Fruit fly (Drosophila melanogaster) whole organism, prepupa: ENCODE results near the gene Cyp313a1.
A peak's percentile ranks its signal among the peaks of the same experiment; 100 is the strongest.

ENCODE experiments used
- Blimp-1 ChIP-seq: fragments of 200-800 bp; sonication (Bioruptor generic); optimal IDR thresholded peaks from 3 replicates; lab custom pipeline; 2017; ENCODE audit warnings: missing biosample characterization, missing genetic modification characterization, mild to moderate bottlenecking, moderate library complexity, missing genetic modification reagents
- CG10631 ChIP-seq: fragments of 200-800 bp; sonication (Bioruptor generic); optimal IDR thresholded peaks from 2 replicates; lab custom pipeline; 2016; ENCODE audit warnings: missing biosample characterization, missing genetic modification characterization
- CG10669 ChIP-seq: fragments of 200-800 bp; sonication (Bioruptor generic); optimal IDR thresholded peaks from 3 replicates; lab custom pipeline; 2018; ENCODE audit warnings: missing biosample characterization, mild to moderate bottlenecking, missing genetic modification characterization, moderate library complexity
- CG11294 ChIP-seq: fragments of 200-800 bp; sonication (Bioruptor generic); IDR thresholded peaks from 2 replicates; pipeline ENCODE4 v1.3.6; 2022; ENCODE audit warnings: missing biosample characterization, missing genetic modification characterization
- CG11762 ChIP-seq: fragments of 200-800 bp; sonication (Bioruptor generic); optimal IDR thresholded peaks from 3 replicates; lab custom pipeline; 2016; ENCODE audit warnings: missing biosample characterization, missing genetic modification characterization; ENCODE audit not compliant: insufficient read depth
- CG11902 ChIP-seq: fragments of 200-800 bp; sonication (Bioruptor generic); optimal IDR thresholded peaks from 3 replicates; lab custom pipeline; 2016; ENCODE audit warnings: missing biosample characterization, missing genetic modification characterization
- CG15336 ChIP-seq: fragments of 200-800 bp; sonication (Bioruptor generic); IDR thresholded peaks from 2 replicates; pipeline ENCODE4 v1.3.6; 2022; ENCODE audit warnings: missing biosample characterization, missing genetic modification characterization
- CG3032 ChIP-seq: fragments of 200-800 bp; optimal IDR thresholded peaks from 2 replicates; lab custom pipeline; 2019; ENCODE audit warnings: missing biosample characterization, mild to moderate bottlenecking, missing genetic modification characterization, moderate library complexity
- CG32006 ChIP-seq: fragments of 200-800 bp; sonication (Bioruptor generic); optimal IDR thresholded peaks from 3 replicates; lab custom pipeline; 2017; ENCODE audit warnings: missing biosample characterization, mild to moderate bottlenecking, missing genetic modification characterization
- CG34406 ChIP-seq: fragments of 200-800 bp; sonication (Bioruptor generic); optimal IDR thresholded peaks from 3 replicates; lab custom pipeline; 2016; ENCODE audit warnings: missing biosample characterization, missing genetic modification characterization
- CG3919 ChIP-seq: fragments of 200-800 bp; sonication (Bioruptor generic); optimal IDR thresholded peaks from 3 replicates; lab custom pipeline; 2016; ENCODE audit warnings: missing biosample characterization, missing genetic modification characterization
- CG4318 ChIP-seq: fragments of 200-800 bp; sonication (Bioruptor generic); optimal IDR thresholded peaks from 3 replicates; lab custom pipeline; 2017; ENCODE audit warnings: missing biosample characterization, mild to moderate bottlenecking, missing genetic modification characterization
- CG6163 ChIP-seq: fragments of 200-800 bp; sonication (Bioruptor generic); IDR thresholded peaks from 3 replicates; pipeline ENCODE4 v1.3.6; 2022; ENCODE audit warnings: missing biosample characterization, missing genetic modification characterization
- CG6276 ChIP-seq: fragments of 200-800 bp; sonication (Bioruptor generic); optimal IDR thresholded peaks from 2 replicates; lab custom pipeline; 2017; ENCODE audit warnings: missing biosample characterization, mild to moderate bottlenecking, missing genetic modification characterization
- CG6808 ChIP-seq: fragments of 200-800 bp; sonication (Bioruptor generic); optimal IDR thresholded peaks from 3 replicates; lab custom pipeline; 2017; ENCODE audit warnings: missing biosample characterization, missing genetic modification characterization, mild to moderate bottlenecking, moderate library complexity, missing genetic modification reagents
- CG6854 ChIP-seq: fragments of 200-800 bp; sonication (Bioruptor generic); optimal IDR thresholded peaks from 2 replicates; lab custom pipeline; 2017; ENCODE audit warnings: missing biosample characterization, mild to moderate bottlenecking, missing genetic modification characterization
- CG8319 ChIP-seq: fragments of 200-800 bp; sonication (Bioruptor generic); optimal IDR thresholded peaks from 3 replicates; lab custom pipeline; 2016; ENCODE audit warnings: missing biosample characterization, missing genetic modification characterization
- CG9139 ChIP-seq: fragments of 200-800 bp; sonication (Bioruptor generic); optimal IDR thresholded peaks from 3 replicates; lab custom pipeline; 2017; ENCODE audit warnings: missing biosample characterization, mild to moderate bottlenecking, missing genetic modification characterization
- Eip75B ChIP-seq: fragments of 200-800 bp; sonication (Bioruptor generic); optimal IDR thresholded peaks from 3 replicates; lab custom pipeline; 2016; ENCODE audit warnings: missing biosample characterization, missing genetic modification characterization
- Eip78C ChIP-seq: fragments of 200-800 bp; sonication (Bioruptor generic); peaks from one replicate; lab custom pipeline; 2016; ENCODE audit warnings: missing biosample characterization, missing genetic modification characterization
- Eip93F ChIP-seq: fragments of 200-800 bp; sonication (Bioruptor generic); optimal IDR thresholded peaks from 2 replicates; lab custom pipeline; 2016; ENCODE audit warnings: missing biosample characterization, mild to moderate bottlenecking, missing genetic modification characterization
- Ets21C ChIP-seq: fragments of 200-800 bp; sonication (Bioruptor generic); optimal IDR thresholded peaks from 3 replicates; lab custom pipeline; 2016; ENCODE audit warnings: missing biosample characterization, missing genetic modification characterization
- Ets96B ChIP-seq: fragments of 200-800 bp; optimal IDR thresholded peaks from 2 replicates; lab custom pipeline; 2019; ENCODE audit warnings: missing biosample characterization, mild to moderate bottlenecking, missing genetic modification characterization, moderate library complexity
- Gug ChIP-seq: fragments of 200-800 bp; sonication (Bioruptor generic); IDR thresholded peaks from 2 replicates; pipeline ENCODE4 v1.3.6; 2022; ENCODE audit warnings: missing biosample characterization, missing genetic modification characterization
- Hr38 ChIP-seq: sonication (Bioruptor generic); optimal IDR thresholded peaks from 2 replicates; lab custom pipeline; 2016; ENCODE audit warnings: missing biosample characterization, missing genetic modification characterization
- Hr39 ChIP-seq: fragments of 200-800 bp; sonication (Bioruptor generic); optimal IDR thresholded peaks from 2 replicates; lab custom pipeline; 2016; ENCODE audit warnings: missing biosample characterization, missing genetic modification characterization
- Lpt ChIP-seq: fragments of 200-800 bp; sonication (Bioruptor generic); optimal IDR thresholded peaks from 3 replicates; lab custom pipeline; 2016; ENCODE audit warnings: missing biosample characterization, missing genetic modification characterization
- Met ChIP-seq: fragments of 200-800 bp; sonication (Bioruptor generic); optimal IDR thresholded peaks from 3 replicates; lab custom pipeline; 2016; ENCODE audit warnings: missing biosample characterization, missing genetic modification characterization
- OdsH ChIP-seq: fragments of 200-800 bp; sonication (Bioruptor generic); optimal IDR thresholded peaks from 3 replicates; lab custom pipeline; 2016; ENCODE audit warnings: missing biosample characterization, missing genetic modification characterization
- Smox ChIP-seq: fragments of 200-800 bp; sonication (Bioruptor generic); optimal IDR thresholded peaks from 3 replicates; lab custom pipeline; 2016; ENCODE audit warnings: missing biosample characterization, missing genetic modification characterization
- Sox102F ChIP-seq: fragments of 200-800 bp; sonication (Bioruptor generic); optimal IDR thresholded peaks from 2 replicates; lab custom pipeline; 2016; ENCODE audit warnings: missing biosample characterization, mild to moderate bottlenecking, missing genetic modification characterization
- achi ChIP-seq: fragments of 200-800 bp; sonication (Bioruptor generic); optimal IDR thresholded peaks from 3 replicates; lab custom pipeline; 2016; ENCODE audit warnings: missing biosample characterization, missing genetic modification characterization
- acj6 ChIP-seq: fragments of 200-800 bp; sonication (Bioruptor generic); optimal IDR thresholded peaks from 3 replicates; lab custom pipeline; 2016; ENCODE audit warnings: missing biosample characterization, missing genetic modification characterization
- cyc ChIP-seq: fragments of 200-800 bp; sonication (Bioruptor generic); optimal IDR thresholded peaks from 3 replicates; lab custom pipeline; 2016; ENCODE audit warnings: missing biosample characterization, missing genetic modification characterization
- dsx ChIP-seq: fragments of 200-800 bp; optimal IDR thresholded peaks from 3 replicates; lab custom pipeline; 2019; ENCODE audit warnings: missing biosample characterization, mild to moderate bottlenecking, missing genetic modification characterization, moderate library complexity; ENCODE audit not compliant: poor library complexity, severe bottlenecking
- eg ChIP-seq: fragments of 200-800 bp; sonication (Bioruptor generic); IDR thresholded peaks from 3 replicates; pipeline ENCODE4 v1.3.6; 2022; ENCODE audit warnings: missing biosample characterization, missing genetic modification characterization
- esn ChIP-seq: fragments of 200-800 bp; sonication (Bioruptor generic); optimal IDR thresholded peaks from 2 replicates; lab custom pipeline; 2016; ENCODE audit warnings: missing biosample characterization, mild to moderate bottlenecking, missing genetic modification characterization, moderate library complexity
- fd59A ChIP-seq: fragments of 200-800 bp; sonication (Bioruptor generic); optimal IDR thresholded peaks from 2 replicates; lab custom pipeline; 2017; ENCODE audit warnings: missing biosample characterization, mild to moderate bottlenecking, missing genetic modification characterization, missing genetic modification reagents
- fd85E ChIP-seq: fragments of 200-800 bp; sonication (Bioruptor generic); optimal IDR thresholded peaks from 3 replicates; lab custom pipeline; 2016; ENCODE audit warnings: missing biosample characterization, missing genetic modification characterization
- fkh ChIP-seq: fragments of 200-800 bp; sonication (Bioruptor generic); optimal IDR thresholded peaks from 3 replicates; lab custom pipeline; 2017; ENCODE audit warnings: missing biosample characterization, mild to moderate bottlenecking, missing genetic modification characterization, moderate library complexity
- net ChIP-seq: fragments of 200-800 bp; sonication (Bioruptor generic); optimal IDR thresholded peaks from 3 replicates; lab custom pipeline; 2016; ENCODE audit warnings: missing biosample characterization, missing genetic modification characterization
- pdm3 ChIP-seq: fragments of 200-800 bp; sonication (Bioruptor generic); optimal IDR thresholded peaks from 3 replicates; lab custom pipeline; 2016; ENCODE audit warnings: missing biosample characterization, missing genetic modification characterization
- salr ChIP-seq, 2 experiments: fragments of 200-800 bp; sonication (Bioruptor generic); optimal IDR thresholded peaks; 3 replicates each; lab custom pipeline; 2016 to 2018; ENCODE audit warnings: missing biosample characterization in 2 of 2, missing genetic modification characterization in 2 of 2, mild to moderate bottlenecking in 1 of 2
- spab ChIP-seq: fragments of 200-800 bp; sonication (Bioruptor generic); optimal IDR thresholded peaks from 2 replicates; lab custom pipeline; 2017; ENCODE audit warnings: missing biosample characterization, mild to moderate bottlenecking, missing genetic modification characterization, missing genetic modification reagents
- ss ChIP-seq, 2 experiments: fragments of 200-800 bp; sonication (Bioruptor generic); optimal IDR thresholded peaks; 2 replicates in 1 of 2; 3 replicates in 1 of 2; lab custom pipeline; 2017 to 2018; ENCODE audit warnings: mild to moderate bottlenecking in 2 of 2, missing biosample characterization in 2 of 2, missing genetic modification characterization in 2 of 2, moderate library complexity in 1 of 2
- svp ChIP-seq: fragments of 200-800 bp; sonication (Bioruptor generic); peaks from one replicate; lab custom pipeline; 2016; ENCODE audit warnings: missing biosample characterization, missing genetic modification characterization

The Cyp313a1 gene

dm6 chr3R:14557480-14558354 is 36.9 kb downstream of the Cyp313a1 start, which contains the start of gene Pde6 (continued):
- TF ChIP-seq achi (GFP tag; lab: Kevin White, UChicago) (peak; percentile 63), Ets96B (tag; lab: Kevin White, UChicago) (peak; percentile 43), CG10631 (GFP tag; lab: Kevin White, UChicago) (peak; percentile 17), fd85E (no peak), Eip75B (GFP tag; lab: Kevin White, UChicago) (peak; percentile 32), net (GFP tag; lab: Kevin White, UChicago) (peak; percentile 74), Met (GFP tag; lab: Kevin White, UChicago) (no peak), CG15336 (GFP tag; lab: Robert Waterston, UW) (peak; percentile 76), eg (peak; percentile 95), Eip93F (GFP tag; lab: Kevin White, UChicago) (no peak), Sox102F (no peak), Hr38 (GFP tag; lab: Kevin White, UChicago) (no peak), CG6808 (peak; percentile 56), Smox (GFP tag; lab: Kevin White, UChicago) (no peak), CG10669 (GFP tag; lab: Kevin White, UChicago) (no peak), Ets21C (no peak), fkh (GFP tag; lab: Kevin White, UChicago) (peak; percentile 5), CG11294 (GFP tag; lab: Robert Waterston, UW) (no peak; the same call in 1 of the 2 replicates), CG11762 (GFP tag; lab: Kevin White, UChicago) (no peak), fd59A (GFP tag; lab: Kevin White, UChicago) (no peak), Lpt (GFP tag; lab: Kevin White, UChicago) (peak; percentile 65), CG32006 (GFP tag; lab: Kevin White, UChicago) (peak; percentile 78), Eip78C (GFP tag; lab: Kevin White, UChicago) (peak; percentile 26), CG6854 (no peak), acj6 (no peak)

dm6 chr3R:14558383-14558883 is 37.6 kb downstream of the Cyp313a1 start:
- TF ChIP-seq Eip93F (GFP tag; lab: Kevin White, UChicago) (no peak), Hr39 (GFP tag; lab: Kevin White, UChicago) (peak; percentile 28), CG3919 (GFP tag; lab: Kevin White, UChicago) (peak; percentile 67), spab (peak; percentile 31), CG32006 (GFP tag; lab: Kevin White, UChicago) (peak; percentile 94), Ets21C (peak; percentile 15), Blimp-1 (no peak), fd59A (GFP tag; lab: Kevin White, UChicago) (peak; percentile 37), CG11294 (GFP tag; lab: Robert Waterston, UW) (peak; percentile 59; the same call in 1 of the 2 replicates), cyc (GFP tag; lab: Kevin White, UChicago) (peak; percentile 43), CG6276 (GFP tag; lab: Kevin White, UChicago) (peak; percentile 79), salr (GFP tag; optimal IDR thresholded peaks at IDR 0.05; lab: Kevin White, UChicago) (peak; percentile 24 to 78), CG6163 (peak; percentile 76; the same call in 2 of the 3 replicates), esn (GFP tag; lab: Kevin White, UChicago) (peak; percentile 59), ss (GFP tag; optimal IDR thresholded peaks at IDR 0.05; lab: Kevin White, UChicago) (peak in 1 of 2 experiments; percentile 69), CG34406 (peak; percentile 51), OdsH (GFP tag; lab: Kevin White, UChicago) (peak; percentile 65), Met (GFP tag; lab: Kevin White, UChicago) (peak; percentile 63), CG10631 (GFP tag; lab: Kevin White, UChicago) (peak; percentile 61), CG10669 (GFP tag; lab: Kevin White, UChicago) (peak; percentile 72), CG4318 (GFP tag; lab: Kevin White, UChicago) (peak; percentile 86), net (GFP tag; lab: Kevin White, UChicago) (peak; percentile 66), CG8319 (GFP tag; lab: Kevin White, UChicago) (no peak), pdm3 (GFP tag; lab: Kevin White, UChicago) (peak; percentile 79), Gug (peak; percentile 73), CG3032 (peak; percentile 58), eg (peak; percentile 81), svp (GFP tag; lab: Kevin White, UChicago) (peak; percentile 84), fd85E (no peak), CG11902 (GFP tag; lab: Kevin White, UChicago) (no peak), dsx (GFP tag; lab: Kevin White, UChicago) (peak; percentile 67), CG9139 (no peak), Ets96B (tag; lab: Kevin White, UChicago) (peak; percentile 73)
